Fruit fly (Drosophila melanogaster): ENCODE results near the gene Cpr72Eb.

Gene Cpr72Eb

DNA sequence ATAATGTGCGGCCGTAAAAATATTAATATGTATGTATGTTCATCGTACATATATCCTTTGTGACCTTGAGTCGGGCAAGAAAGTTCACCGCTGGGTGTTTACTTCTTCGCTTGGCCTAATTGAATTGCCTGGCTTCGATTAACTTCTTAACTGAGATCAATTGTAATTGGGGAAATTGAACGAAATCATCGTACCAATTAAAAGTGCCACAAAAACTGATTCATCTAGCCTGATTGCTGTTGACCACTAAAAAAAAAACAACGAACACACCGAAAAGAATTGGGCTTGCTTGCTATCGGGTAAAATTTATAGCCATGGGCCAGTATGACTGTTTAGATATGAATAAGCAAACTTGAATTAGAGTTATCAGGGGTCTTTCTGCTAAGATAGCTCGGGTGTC, 37.6 kb downstream of the Cpr72Eb start:
- TF ChIP-seq psq (optimal IDR thresholded peaks at IDR 0.05) (no peak), CG8478 (optimal IDR thresholded peaks at IDR 0.05) (no peak), EcR (GFP tag; optimal IDR thresholded peaks at IDR 0.05) (no peak), Dll (optimal IDR thresholded peaks at IDR 0.05) (no peak), pan (optimal IDR thresholded peaks at IDR 0.05) (no peak), usp (GFP tag; optimal IDR thresholded peaks at IDR 0.05) (no peak)

DNA sequence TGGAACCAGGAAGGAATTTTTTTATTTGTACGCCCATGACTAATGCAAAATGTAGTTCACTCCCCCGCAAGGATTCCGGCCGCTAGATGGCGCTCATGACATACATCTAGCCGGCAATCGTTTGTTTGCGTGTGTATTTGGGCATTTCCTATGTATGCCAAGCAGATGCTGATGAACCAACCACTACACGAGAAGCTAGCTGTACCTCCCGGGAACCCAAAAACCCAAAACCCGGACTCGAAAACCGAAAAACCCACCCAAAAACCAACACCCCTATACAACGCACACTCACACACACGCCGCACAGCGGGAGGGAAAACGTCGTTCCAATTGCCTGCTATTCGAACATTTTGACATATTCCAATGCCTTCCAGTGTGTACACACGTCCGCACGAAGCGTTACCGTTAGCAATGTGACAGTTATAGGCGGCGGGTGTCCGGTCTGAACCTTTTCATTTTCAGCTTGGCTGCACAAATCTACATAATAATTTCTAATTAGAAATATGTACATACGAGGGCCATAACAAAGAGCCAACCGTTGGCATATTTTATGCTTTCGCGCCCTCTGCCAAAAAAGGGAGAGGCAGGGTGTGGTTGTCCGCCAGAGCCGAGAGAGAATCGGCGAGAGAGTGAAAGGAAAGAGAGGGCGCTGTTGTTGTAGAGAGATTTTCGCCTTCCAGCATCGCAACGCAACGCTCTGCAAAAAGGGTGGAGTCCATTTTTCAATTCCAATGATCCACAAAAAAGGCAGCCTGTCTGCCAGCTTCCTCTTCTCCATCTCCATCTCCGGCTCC, 43.3 kb downstream of the Cpr72Eb start:
- TF ChIP-seq CG8478 (optimal IDR thresholded peaks at IDR 0.05) (no peak), pan (optimal IDR thresholded peaks at IDR 0.05) (no peak), EcR (GFP tag; optimal IDR thresholded peaks at IDR 0.05) (no peak), psq (optimal IDR thresholded peaks at IDR 0.05) (no peak), usp (GFP tag; optimal IDR thresholded peaks at IDR 0.05) (no peak), Dll (optimal IDR thresholded peaks at IDR 0.05) (no peak)

DNA sequence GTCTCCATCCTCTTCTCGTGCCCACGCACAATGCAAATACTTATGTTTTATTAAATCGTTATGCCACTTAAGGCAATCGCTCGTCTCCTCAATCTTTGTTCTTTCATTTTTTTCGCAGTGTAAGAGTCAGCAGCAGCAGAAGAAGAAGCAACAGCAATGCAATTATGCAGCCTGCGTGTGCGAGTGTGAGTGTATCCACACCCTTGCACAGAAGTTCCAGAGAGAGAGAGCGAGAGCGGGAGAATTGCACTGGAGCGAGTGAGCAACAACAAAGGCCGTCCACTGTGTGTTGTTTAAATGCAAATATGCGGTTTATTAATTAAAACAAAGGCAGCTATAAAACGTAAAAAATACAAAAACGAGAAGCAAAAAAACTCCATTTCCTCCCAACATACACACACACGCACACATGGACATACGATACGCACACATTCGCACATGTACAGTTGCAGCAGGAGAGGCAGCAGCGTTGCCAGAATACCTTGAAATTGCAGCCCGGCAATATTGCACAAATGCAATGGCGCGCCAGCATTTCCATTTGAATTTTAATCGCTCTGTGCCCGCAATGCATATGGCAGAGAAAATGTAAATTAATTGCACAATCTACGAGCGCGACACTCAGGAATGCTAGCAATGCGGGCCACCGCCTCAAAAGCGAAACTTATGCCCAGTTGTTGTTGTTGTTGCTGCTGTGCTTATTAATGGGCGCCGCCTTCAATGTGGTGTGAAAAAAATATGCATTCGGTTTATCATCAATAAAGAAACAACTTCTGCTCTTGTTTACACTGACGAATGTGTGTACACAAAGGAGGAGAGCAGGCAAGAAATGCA, 44.1 kb downstream of the Cpr72Eb start:
- TF ChIP-seq EcR (GFP tag; optimal IDR thresholded peaks at IDR 0.05) (peak in 1 of 2 experiments; percentile 13), CG8478 (optimal IDR thresholded peaks at IDR 0.05) (no peak), usp (GFP tag; optimal IDR thresholded peaks at IDR 0.05) (no peak), Dll (optimal IDR thresholded peaks at IDR 0.05) (no peak), pan (optimal IDR thresholded peaks at IDR 0.05) (no peak), psq (optimal IDR thresholded peaks at IDR 0.05) (no peak)

- TF ChIP-seq psq (optimal IDR thresholded peaks at IDR 0.05) = no peak
- TF ChIP-seq Dll (optimal IDR thresholded peaks at IDR 0.05) = peak; percentile 32
- TF ChIP-seq pan (optimal IDR thresholded peaks at IDR 0.05) = no peak
- TF ChIP-seq usp (GFP tag; optimal IDR thresholded peaks at IDR 0.05) = no peak
- TF ChIP-seq EcR (GFP tag; optimal IDR thresholded peaks at IDR 0.05) = peak in 1 of 2 experiments; percentile 35
- no peak for TF ChIP-seq CG8478 (optimal IDR thresholded peaks at IDR 0.05)
These were observed 44.9 kb downstream of the Cpr72Eb start for dm6 chr3L:16409440-16410233.

DNA sequence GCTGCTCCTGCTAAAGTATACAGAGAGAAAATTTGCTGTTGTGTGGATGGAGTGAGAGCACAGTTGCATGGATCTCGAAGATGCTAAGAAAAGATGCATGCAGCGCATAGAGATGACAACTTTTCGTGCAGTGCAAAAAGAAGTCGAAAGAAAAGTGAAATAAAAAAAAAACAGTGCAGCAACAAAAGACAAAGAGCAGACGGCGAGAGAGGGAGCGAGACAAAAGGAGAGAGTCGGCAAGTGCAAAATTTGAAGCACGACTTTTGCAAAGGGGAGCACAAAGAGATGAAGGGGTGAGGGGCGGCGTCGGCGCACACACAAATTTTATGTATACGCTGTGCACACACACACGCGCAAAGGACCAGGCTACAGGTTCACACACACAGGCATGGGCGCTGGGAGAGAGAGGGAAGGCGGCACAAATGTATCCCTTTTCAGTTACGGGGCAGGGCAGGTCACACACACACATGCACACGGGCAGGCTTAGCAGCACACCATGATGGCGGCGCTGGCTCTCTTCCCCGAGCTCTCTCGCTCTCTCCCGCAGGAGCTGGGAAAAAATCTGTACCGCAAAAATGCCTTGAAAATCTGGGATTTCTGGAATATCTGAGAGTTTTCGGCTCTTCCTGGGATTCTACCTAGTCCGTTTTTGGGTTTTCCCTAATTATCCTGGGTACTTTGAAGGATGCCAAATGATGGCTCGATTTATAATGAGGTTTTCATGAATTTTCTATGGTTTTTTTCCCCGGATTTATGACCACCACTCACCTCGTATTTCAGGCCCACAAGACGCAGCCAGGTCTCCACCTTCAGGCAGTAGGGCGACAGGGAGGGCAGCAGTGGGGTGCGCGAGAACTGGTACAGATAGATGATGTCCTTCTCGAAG, 45.8 kb downstream of the Cpr72Eb start:
- no peak for TF ChIP-seq usp (GFP tag; optimal IDR thresholded peaks at IDR 0.05)
- peak; percentile 78 for TF ChIP-seq Dll (optimal IDR thresholded peaks at IDR 0.05)

dm6 chr3L:16411566-16411965, 46.9 kb downstream of the Cpr72Eb start, which contains the start of gene fax:
Gene fax (minus strand): TSS chr3L:16411828.
- TF ChIP-seq psq (optimal IDR thresholded peaks at IDR 0.05) = no peak
- no peak for TF ChIP-seq EcR (GFP tag; optimal IDR thresholded peaks at IDR 0.05)
- TF ChIP-seq Dll (optimal IDR thresholded peaks at IDR 0.05) = no peak
- no peak for TF ChIP-seq usp (GFP tag; optimal IDR thresholded peaks at IDR 0.05)
- no peak for TF ChIP-seq pan (optimal IDR thresholded peaks at IDR 0.05)
- TF ChIP-seq CG8478 (optimal IDR thresholded peaks at IDR 0.05) = no peak

DNA sequence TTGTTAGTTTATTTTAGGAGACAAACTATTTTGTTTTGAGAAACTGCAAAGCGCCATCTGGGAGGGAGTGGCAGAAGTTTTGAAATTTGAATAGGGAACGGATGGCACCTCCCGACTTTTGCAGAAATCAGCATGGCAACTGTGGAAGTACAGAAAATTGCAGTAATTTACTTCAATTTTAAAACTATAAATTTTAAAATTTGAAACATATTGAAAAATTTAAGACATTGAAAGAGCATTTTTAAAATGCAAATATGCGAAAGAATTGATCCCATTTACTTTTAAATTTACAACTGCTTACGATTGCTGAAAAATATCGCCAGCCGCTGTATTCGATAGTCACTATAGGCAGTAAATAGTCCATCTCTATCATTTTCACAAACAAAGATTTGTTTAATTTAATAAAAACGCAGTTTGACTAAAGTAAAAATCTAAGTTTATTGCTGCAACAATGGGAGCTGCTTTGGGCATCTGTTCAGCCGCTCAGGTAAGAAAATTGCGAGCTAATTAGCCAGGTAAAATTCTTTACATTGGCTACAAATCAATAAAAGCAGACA, 47.8 kb downstream of the Cpr72Eb start, which contains the start of gene Serinc:
Gene Serinc (plus strand): TSS at position 329 of the 557 bp plus-strand sequence.
- no peak for TF ChIP-seq pan (optimal IDR thresholded peaks at IDR 0.05)
- TF ChIP-seq psq (optimal IDR thresholded peaks at IDR 0.05) = no peak
- no peak for TF ChIP-seq Dll (optimal IDR thresholded peaks at IDR 0.05)
- TF ChIP-seq CG8478 (optimal IDR thresholded peaks at IDR 0.05) = no peak
- TF ChIP-seq EcR (GFP tag; optimal IDR thresholded peaks at IDR 0.05) = no peak
- TF ChIP-seq usp (GFP tag; optimal IDR thresholded peaks at IDR 0.05) = no peak
